Fruit fly (Drosophila melanogaster): Measurements from ENCODE around the gene up.

The up gene

dm6 chrX:13626579-13626894 lies 24.2 kb upstream of the up start (continued):
- TF ChIP-seq HLH3B (GFP tag; IDR thresholded peaks at IDR 0.05) (peak; percentile 68), p53 (GFP tag; optimal IDR thresholded peaks at IDR 0.05) (peak; percentile 47), CG12219 (GFP tag; optimal IDR thresholded peaks at IDR 0.05) (peak; percentile 72), CG2202 (tag; optimal IDR thresholded peaks at IDR 0.05) (no peak), stc (GFP tag; IDR thresholded peaks at IDR 0.05) (peak; percentile 58), Spps (tag; optimal IDR thresholded peaks at IDR 0.05) (no peak), CG17328 (GFP tag; IDR thresholded peaks at IDR 0.05) (0 out of 2 replicates have a peak, but pooled peaks have one; percentile 28), gcm2 (GFP tag; optimal IDR thresholded peaks at IDR 0.05) (peak; percentile 69), dati (GFP tag; IDR thresholded peaks at IDR 0.05) (peak; percentile 13; the same call in 1 of the 2 replicates), Six4 (GFP tag; optimal IDR thresholded peaks at IDR 0.05) (peak; percentile 49), zen2 (GFP tag; IDR thresholded peaks at IDR 0.05; ENCODE audit: partially characterized antibody) (no peak), CG11456 (GFP tag; IDR thresholded peaks at IDR 0.05) (peak; percentile 81), CG31224 (GFP tag; IDR thresholded peaks at IDR 0.05) (peak; percentile 70), BtbVII (GFP tag; optimal IDR thresholded peaks at IDR 0.05) (peak; percentile 72), ems (GFP tag; optimal IDR thresholded peaks at IDR 0.05) (peak; percentile 71), eyg (GFP tag; optimal IDR thresholded peaks at IDR 0.05) (peak; percentile 22), peb (GFP tag; IDR thresholded peaks at IDR 0.05) (peak; percentile 34; the same call in 1 of the 2 replicates), CG18476 (GFP tag; optimal IDR thresholded peaks at IDR 0.05) (no peak), bowl (GFP tag; IDR thresholded peaks at IDR 0.05) (no peak), CG33557 (GFP tag; optimal IDR thresholded peaks at IDR 0.05) (peak; percentile 52), BEAF-32 (GFP tag; optimal IDR thresholded peaks at IDR 0.05) (no peak), CG7271 (tag; optimal IDR thresholded peaks at IDR 0.05) (no peak), CG8924 (tag; optimal IDR thresholded peaks at IDR 0.05) (peak; percentile 54), CG12391 (tag; optimal IDR thresholded peaks at IDR 0.05) (peak; percentile 74), al (GFP tag; IDR thresholded peaks at IDR 0.05) (peak; percentile 67), CG15514 (GFP tag; optimal IDR thresholded peaks at IDR 0.05) (peak; percentile 69), cwo (GFP tag; optimal IDR thresholded peaks at IDR 0.05) (peak; percentile 99), CG4820 (GFP tag; optimal IDR thresholded peaks at IDR 0.05) (peak; percentile 55), luna (GFP tag; optimal IDR thresholded peaks at IDR 0.05) (peak; percentile 66), kay (GFP tag; optimal IDR thresholded peaks at IDR 0.05) (peak; percentile 62), Xrp1 (GFP tag; IDR thresholded peaks at IDR 0.05) (peak; percentile 79), CG32767 (GFP tag; IDR thresholded peaks at IDR 0.05) (0 out of 2 replicates have a peak, but pooled peaks have one; percentile 41), D19B (GFP tag; optimal IDR thresholded peaks at IDR 0.05) (peak; percentile 70), bab2 (GFP tag; optimal IDR thresholded peaks at IDR 0.05) (peak; percentile 77), CG4404 (GFP tag; IDR thresholded peaks at IDR 0.05) (peak; percentile 58), Xbp1 (GFP tag; optimal IDR thresholded peaks at IDR 0.05) (peak; percentile 56), HHEX (GFP tag; optimal IDR thresholded peaks at IDR 0.05) (peak; percentile 73), CG30020 (tag; optimal IDR thresholded peaks at IDR 0.05) (no peak), hb (GFP tag; IDR thresholded peaks at IDR 0.05; ENCODE audit: partially characterized antibody) (no peak), CG15269 (tag; optimal IDR thresholded peaks at IDR 0.05) (peak; percentile 86), NC2β (GFP tag; optimal IDR thresholded peaks at IDR 0.05) (peak; percentile 71), sima (GFP tag; optimal IDR thresholded peaks at IDR 0.05) (no peak), sob (GFP tag; IDR thresholded peaks at IDR 0.05) (peak; percentile 75), CG14965 (GFP tag; optimal IDR thresholded peaks at IDR 0.05; ENCODE audit: borderline replicate concordance) (peak; percentile 56), Ets97D (GFP tag; optimal IDR thresholded peaks at IDR 0.05) (no peak), TFAM (GFP tag; optimal IDR thresholded peaks at IDR 0.05) (no peak), kni (GFP tag; optimal IDR thresholded peaks at IDR 0.05) (peak; percentile 54), Bgb (GFP tag; IDR thresholded peaks at IDR 0.05; ENCODE audit: partially characterized antibody) (no peak), dimm (GFP tag; IDR thresholded peaks at IDR 0.05) (no peak), Ssrp (tag; optimal IDR thresholded peaks at IDR 0.05) (peak; percentile 68), Fer3 (tag; optimal IDR thresholded peaks at IDR 0.05) (peak; percentile 82)
